Worm (Caenorhabditis elegans) whole organism, L4/young adult: ENCODE results near the gene mvb-12.

Experiments
- dao-5 ChIP-seq: sonication (generic microtip); optimal IDR thresholded peaks from 2 replicates; lab custom pipeline; 2016; ENCODE audit warnings: missing genotype, missing genetic modification characterization, moderate library complexity, missing compliant biosample characterization
- him-1 ChIP-seq: sonication (generic microtip); optimal IDR thresholded peaks from 2 replicates; lab custom pipeline; 2016; ENCODE audit warnings: missing genotype, missing genetic modification reagents, missing genetic modification characterization, missing compliant biosample characterization

DNA sequence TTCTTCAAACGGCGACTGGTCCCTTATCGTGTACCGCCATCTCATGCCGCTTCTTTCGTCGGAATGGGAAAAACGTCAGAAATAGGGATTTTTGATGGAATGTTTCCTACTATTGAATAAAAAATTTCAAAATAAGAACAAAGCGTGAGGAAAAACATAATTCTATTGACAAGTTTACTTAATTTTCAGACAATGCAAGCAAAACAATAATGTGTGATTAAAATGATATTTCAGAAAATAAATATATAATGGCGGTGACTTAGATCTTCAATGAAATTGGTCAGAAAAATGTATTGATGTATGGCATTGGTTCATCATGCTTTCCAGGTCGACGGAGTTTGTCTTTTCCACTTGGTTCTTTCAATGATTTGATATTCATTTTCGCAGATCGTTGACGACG lies 35.6 kb upstream of the mvb-12 start, which contains the start of gene ntp-1:
- TF ChIP-seq him-1 (tag; lab: Kevin White, UChicago) (no peak), dao-5 (tag; lab: Kevin White, UChicago) (no peak)
